Fruit fly (Drosophila melanogaster): ENCODE measurements around the gene Grx5.

The Grx5 gene

dm6 chrX:14837983-14838382 is at the start of gene Grx5:
Gene Grx5 (minus strand): TSS chrX:14838198.
- no peak for TF ChIP-seq CG17801 (GFP tag; optimal IDR thresholded peaks at IDR 0.05; ENCODE audit: partially characterized antibody)

dm6 chrX:14885554-14885953 is 47.6 kb upstream of the Grx5 start:
- no peak for TF ChIP-seq CG17801 (GFP tag; optimal IDR thresholded peaks at IDR 0.05; ENCODE audit: partially characterized antibody)

dm6 chrX:14883993-14884392 is 46.0 kb upstream of the Grx5 start:
- no peak for TF ChIP-seq CG17801 (GFP tag; optimal IDR thresholded peaks at IDR 0.05; ENCODE audit: partially characterized antibody)

DNA sequence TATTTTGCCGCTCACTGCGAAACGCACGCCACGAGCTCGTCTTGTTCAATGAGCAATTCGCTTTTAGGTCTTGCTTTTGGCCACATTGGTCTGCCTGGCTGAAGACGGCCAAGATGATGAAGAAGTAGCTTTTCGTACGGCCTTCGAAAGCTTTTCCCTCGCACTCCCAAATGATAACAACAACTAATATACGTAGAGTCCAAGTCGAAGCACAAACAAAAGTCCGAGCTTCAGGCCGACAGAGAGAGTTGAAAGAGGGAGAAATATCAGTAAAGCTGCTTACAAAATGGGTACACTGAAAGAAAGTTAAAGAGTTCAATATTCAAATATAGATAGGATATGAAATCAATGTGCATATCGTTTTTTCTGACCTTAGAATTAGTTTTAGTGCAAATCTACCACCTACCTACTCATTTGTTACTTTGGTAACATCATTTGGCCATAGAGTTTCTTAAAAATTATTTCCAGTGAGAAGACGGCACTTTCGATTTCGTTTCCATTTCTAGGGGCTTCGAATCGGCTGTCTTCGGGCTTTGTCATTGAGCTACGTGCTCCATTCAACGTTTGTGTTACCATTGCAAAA is 44.6 kb upstream of the Grx5 start, which contains the start of the genes CG45064 and CG45065:
CG45064 (minus strand) TSS at position 51 of the 583 bp plus-strand sequence.
CG45065 (minus strand) TSS at position 51 of the 583 bp plus-strand sequence.
- TF ChIP-seq CG17801 (GFP tag; optimal IDR thresholded peaks at IDR 0.05; ENCODE audit: partially characterized antibody), result peak; percentile 46

DNA sequence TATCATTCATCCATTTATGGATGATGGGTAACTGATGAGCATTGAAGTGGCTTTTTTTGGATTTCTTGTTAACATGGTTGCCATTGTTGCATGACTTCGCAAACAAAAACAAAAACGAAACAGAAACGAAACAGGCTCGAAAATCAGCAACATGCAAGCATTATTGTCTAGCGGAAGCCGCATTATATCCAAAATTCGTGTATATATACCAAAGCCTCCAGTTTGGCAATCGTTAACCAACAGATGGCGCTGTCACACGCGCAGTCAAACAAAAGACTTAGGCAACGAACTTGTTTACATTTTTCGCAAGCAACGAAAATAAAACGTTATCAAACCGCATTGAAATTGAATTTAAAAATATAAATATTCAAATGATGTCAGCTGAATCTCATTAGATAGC is 40.9 kb upstream of the Grx5 start:
- no peak for TF ChIP-seq CG17801 (GFP tag; optimal IDR thresholded peaks at IDR 0.05; ENCODE audit: partially characterized antibody)

DNA sequence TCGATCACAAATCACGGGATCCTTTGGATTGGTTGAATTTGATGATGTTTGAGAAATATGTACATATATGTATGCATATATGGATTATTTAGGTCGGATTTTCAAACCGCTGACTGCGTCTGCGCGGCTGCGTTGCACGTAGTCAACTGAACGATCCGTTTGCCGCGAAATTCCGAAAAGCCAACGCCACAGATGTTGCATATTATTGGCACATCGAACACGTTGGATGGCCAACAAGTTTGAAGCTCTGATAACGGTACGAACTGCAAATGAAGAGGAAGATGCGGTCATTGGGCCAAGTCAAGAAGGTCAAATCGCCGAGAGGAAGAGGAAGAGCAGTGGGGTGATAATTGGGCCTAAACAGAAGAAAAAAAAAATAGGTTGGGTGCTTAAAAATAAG is 33.0 kb upstream of the Grx5 start, which contains the start of gene CG9518:
CG9518 (minus strand) TSS at position 154 of the 400 bp plus-strand sequence.
- no peak for TF ChIP-seq CG17801 (GFP tag; optimal IDR thresholded peaks at IDR 0.05; ENCODE audit: partially characterized antibody)

- no peak for TF ChIP-seq CG17801 (GFP tag; optimal IDR thresholded peaks at IDR 0.05; ENCODE audit: partially characterized antibody)
These were observed 30.4 kb upstream of the Grx5 start for dm6 chrX:14868414-14868813.

dm6 chrX:14866911-14867310 is 28.9 kb upstream of the Grx5 start:
- no peak for TF ChIP-seq CG17801 (GFP tag; optimal IDR thresholded peaks at IDR 0.05; ENCODE audit: partially characterized antibody)

- no peak for TF ChIP-seq CG17801 (GFP tag; optimal IDR thresholded peaks at IDR 0.05; ENCODE audit: partially characterized antibody)
These were observed 24.5 kb upstream of the Grx5 start for dm6 chrX:14862494-14862893.

dm6 chrX:14858951-14859350 is 21.0 kb upstream of the Grx5 start, which contains the start of gene CG46399:
Gene CG46399 (plus strand): TSS chrX:14859251.
- no peak for TF ChIP-seq CG17801 (GFP tag; optimal IDR thresholded peaks at IDR 0.05; ENCODE audit: partially characterized antibody)

dm6 chrX:14857883-14858282 is 19.9 kb upstream of the Grx5 start:
- TF ChIP-seq CG17801 (GFP tag; optimal IDR thresholded peaks at IDR 0.05; ENCODE audit: partially characterized antibody), result no peak

DNA sequence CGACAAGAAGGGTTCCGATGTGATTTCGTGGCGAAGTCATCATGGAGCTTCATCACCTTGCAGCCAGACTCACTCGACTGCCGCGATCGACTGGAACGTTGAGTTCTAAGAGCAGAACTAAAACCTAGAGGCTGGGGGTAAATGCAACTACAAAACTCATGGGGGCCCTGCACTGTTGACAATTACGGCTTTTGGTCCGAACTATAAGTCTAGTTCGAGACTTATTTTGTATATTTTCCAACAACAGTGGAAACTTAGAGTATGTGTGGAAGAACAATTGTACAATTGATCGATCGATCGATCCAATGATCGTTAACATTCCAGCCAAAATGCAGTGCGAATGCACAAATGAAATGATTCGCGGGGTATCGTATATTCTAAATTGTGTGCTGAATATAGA is 18.3 kb upstream of the Grx5 start, which contains the start of gene CG9519:
CG9519 (minus strand) TSS at position 101 of the 400 bp plus-strand sequence.
- no peak for TF ChIP-seq CG17801 (GFP tag; optimal IDR thresholded peaks at IDR 0.05; ENCODE audit: partially characterized antibody)

dm6 chrX:14853153-14853672 is 15.2 kb upstream of the Grx5 start, which contains the start of gene CG9521:
Gene CG9521 (minus strand): TSS chrX:14853269.
- no peak for TF ChIP-seq CG17801 (GFP tag; optimal IDR thresholded peaks at IDR 0.05; ENCODE audit: partially characterized antibody)

DNA sequence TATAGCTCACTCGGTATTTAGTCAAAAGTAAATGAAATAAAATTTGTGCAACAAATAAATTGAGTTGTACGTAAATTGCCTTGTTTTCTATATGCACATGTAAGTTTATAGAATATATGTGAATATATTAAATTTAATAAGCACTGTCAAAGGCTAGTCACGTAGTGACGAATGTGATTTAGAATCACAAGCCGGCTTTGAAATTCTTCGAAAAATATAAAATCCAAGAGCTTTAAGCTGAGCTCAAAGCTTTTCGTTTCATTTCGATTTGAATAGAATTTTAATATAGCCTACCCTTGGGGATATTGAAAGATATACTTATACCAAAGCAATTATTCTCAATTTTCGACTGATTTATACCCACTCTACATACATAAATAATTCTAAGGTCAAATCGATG is 12.1 kb upstream of the Grx5 start:
- no peak for TF ChIP-seq CG17801 (GFP tag; optimal IDR thresholded peaks at IDR 0.05; ENCODE audit: partially characterized antibody)

DNA sequence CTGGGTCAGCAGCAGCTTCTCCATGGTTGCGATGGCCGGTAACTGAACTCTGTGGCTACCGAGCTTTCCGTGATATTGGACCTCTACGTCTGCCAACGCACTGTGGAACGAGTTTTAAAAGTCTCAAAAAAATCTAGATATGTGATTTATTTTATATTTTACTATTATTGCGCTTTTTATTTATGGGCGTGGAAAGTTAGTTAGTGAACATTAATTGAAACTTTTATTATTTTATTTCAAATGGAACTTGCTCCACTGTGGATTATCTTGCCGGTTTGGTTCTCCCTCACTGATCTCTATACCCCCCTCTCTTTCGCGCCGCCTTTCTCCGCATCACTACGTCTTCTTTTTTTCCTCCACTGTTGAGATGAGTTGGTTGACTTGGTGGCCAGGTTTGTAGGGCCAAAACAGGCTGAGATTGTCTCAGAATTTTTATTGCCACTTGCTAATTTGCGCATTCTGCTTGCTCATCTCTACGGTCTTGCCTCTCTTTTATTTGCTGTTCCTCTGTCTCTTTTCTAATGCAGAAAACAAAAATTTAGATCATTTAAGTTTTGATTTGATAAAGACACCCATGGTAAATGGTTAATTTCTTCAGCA is 10.9 kb upstream of the Grx5 start, which contains the start of gene CG9522:
CG9522 (minus strand) TSS at position 54 of the 600 bp plus-strand sequence.
- no peak for TF ChIP-seq CG17801 (GFP tag; optimal IDR thresholded peaks at IDR 0.05; ENCODE audit: partially characterized antibody)

DNA sequence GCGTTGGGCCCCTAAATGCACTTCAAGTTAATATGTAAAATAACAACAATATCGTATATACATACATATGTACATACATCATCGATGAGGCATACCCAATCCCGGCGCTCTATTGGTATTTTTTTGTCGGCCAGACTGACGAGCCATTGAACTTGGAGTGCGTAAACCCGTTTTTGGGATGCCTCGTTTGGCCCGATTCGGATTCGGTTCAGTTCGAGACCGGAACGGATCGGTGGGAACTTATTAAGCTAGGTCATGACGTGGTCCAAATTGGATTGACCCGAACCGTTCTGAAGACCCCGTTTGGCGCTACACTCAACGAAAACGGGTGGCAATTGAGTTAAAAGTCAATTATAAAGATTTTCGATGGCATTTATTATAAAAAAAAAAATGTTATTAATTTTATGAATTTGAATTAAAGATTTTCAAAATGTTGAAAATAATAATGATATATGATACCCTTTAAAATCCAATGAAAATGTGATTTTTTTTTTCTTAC is 8.2 kb upstream of the Grx5 start:
- TF ChIP-seq CG17801 (GFP tag; optimal IDR thresholded peaks at IDR 0.05; ENCODE audit: partially characterized antibody), result no peak

All from ovary, adult (tissue).